Worm (Caenorhabditis elegans) whole organism, dauer: Measurements from ENCODE around the gene syx-18.

Experiments
- unc-62 ChIP-seq: sonication (generic microtip); optimal IDR thresholded peaks from 2 replicates; lab custom pipeline; 2017; ENCODE audit warnings: missing biosample characterization, missing genetic modification reagents, missing genetic modification characterization

The syx-18 gene

DNA sequence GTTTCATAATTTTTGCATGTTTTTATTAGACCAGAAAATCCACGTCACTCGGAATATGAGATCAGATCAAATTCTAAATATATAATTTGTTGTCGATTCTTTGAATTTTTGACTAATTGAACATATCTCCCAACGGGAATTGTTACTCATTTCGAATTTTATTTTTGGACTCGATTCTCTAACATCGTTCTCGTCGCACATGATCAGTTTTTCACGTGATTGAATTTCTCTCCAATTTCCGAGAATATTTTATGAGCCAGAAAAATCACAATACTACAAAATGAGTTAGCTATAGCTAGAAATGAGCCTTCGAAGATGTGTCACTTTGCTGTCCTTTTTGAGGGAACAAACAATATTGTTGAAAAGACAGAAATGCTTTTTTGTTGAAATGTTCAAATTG lies 24.5 kb downstream of the syx-18 start:
- TF ChIP-seq unc-62 (GFP tag; lab: Kevin White, UChicago), result no peak

DNA sequence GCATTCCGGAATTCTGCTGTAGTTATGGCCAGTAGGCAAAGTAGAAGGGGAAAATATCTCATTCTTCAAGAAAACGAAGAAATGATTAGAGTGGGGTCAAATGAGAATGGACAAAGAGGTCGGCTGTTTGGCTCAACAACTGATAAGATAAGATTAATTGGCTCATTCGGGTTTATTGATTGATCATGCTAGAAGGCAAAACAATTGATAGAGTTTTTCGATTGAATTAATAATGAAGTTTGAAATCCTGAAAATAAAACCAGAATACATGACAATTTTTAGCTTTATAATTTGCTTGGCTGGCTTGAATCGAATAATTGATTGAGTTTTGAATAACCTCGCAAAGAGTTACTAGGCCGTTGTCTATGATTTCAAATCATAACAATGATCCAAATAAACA lies 29.0 kb downstream of the syx-18 start, which contains the start of gene ppt-1:
TSS of gene ppt-1 (minus strand) at position 101 of the 400 bp plus-strand sequence.
- TF ChIP-seq unc-62 (GFP tag; lab: Kevin White, UChicago), result no peak

DNA sequence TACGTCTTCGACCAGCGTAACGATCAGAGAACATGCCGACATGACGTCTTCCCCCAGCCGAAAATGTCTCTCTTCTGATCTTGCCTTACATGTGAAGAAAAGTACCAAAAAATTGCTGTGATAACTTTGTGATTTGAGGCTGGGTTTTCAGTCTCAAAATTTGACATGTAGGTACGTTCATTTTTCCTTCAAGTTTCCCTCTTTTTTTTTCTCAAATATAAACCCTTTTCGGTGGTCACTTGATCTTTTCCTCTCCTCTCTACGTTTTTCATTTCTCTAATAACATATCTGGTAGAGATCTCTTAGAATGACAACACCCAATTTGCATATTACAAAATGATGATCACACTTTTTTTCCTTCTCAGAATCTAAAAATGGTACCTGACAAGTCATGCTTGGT lies 33.4 kb downstream of the syx-18 start, which contains the start of gene nhr-37:
TSS of gene nhr-37 (plus strand) at position 301 of the 400 bp plus-strand sequence.
- no peak for TF ChIP-seq unc-62 (GFP tag; lab: Kevin White, UChicago)

DNA sequence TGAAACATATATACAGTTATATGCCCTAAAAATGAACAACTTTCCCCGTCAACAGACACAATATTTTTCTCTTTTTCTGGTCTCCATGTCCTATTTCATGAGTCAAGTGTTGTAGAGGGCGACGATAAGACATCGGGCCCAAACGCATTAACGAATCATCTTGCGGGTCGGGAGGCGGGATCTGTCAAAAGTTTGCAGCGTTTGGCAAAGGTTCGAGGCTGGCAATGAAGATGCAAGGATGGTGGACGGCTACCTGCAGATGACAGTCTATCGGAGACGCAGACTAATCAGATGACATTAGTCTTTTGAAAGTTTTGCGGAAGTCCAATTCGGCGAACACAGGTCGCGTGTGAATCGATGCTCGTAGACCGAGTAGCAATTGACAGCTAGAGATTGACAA lies 34.4 kb downstream of the syx-18 start:
- TF ChIP-seq unc-62 (GFP tag; lab: Kevin White, UChicago), result no peak

DNA sequence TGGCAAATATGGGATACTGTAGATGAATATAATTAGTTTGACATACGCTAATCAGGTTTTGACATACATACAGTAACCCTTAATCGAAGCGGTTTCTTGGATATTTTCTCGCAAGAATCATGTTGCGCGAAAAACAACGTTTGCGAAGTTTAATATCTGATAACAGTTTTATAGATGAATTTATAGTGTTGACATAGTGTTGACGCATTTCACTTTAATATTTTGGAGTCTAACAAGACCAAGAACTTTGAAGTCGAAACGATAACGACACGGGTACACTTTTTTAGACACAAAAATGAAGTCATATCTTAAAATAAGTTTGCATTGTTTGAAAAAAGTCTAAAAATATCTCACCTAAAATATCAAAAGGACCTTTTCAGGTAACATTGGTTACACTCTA lies 39.0 kb downstream of the syx-18 start:
- no peak for TF ChIP-seq unc-62 (GFP tag; lab: Kevin White, UChicago)

DNA sequence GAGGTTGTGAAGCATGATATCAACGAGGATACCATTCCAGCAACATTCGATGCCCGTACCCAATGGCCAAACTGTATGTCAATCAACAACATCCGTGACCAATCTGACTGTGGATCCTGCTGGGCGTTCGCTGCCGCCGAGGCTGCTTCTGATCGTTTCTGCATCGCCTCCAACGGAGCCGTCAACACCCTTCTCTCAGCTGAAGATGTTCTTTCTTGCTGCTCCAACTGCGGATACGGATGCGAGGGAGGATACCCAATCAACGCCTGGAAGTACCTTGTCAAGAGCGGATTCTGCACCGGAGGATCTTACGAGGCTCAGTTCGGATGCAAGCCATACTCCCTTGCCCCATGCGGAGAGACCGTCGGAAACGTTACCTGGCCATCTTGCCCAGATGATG lies 40.3 kb downstream of the syx-18 start:
- no peak for TF ChIP-seq unc-62 (GFP tag; lab: Kevin White, UChicago)

DNA sequence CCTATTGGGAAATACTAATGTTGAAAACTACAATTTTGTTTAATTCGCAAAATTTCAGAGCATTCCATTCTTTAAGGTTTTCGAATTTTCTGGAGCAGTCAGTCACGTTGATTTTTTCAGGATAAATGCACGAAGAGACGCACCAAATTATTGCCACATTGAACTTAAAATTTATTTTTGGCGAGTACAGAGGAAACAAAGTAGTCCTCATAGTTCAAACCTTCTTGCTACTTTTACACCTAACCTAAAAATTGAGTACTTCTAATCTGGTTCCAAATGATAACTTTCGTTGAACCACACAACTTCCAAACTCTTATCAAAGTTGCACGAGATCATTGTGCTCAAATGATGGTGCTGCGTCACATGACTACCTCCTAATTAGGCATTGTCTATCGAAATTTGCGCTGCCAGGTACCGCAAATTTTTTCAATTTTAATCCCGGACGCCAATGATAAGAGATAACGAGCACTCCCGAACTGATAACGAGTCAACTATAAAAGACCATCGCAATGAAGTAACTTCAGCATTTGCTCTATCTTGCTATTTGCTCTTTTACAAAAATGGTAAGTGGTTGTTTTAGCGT lies 41.0 kb downstream of the syx-18 start, which contains the start of gene cpr-4:
TSS of gene cpr-4 (plus strand) at position 523 of the 583 bp plus-strand sequence.
- no peak for TF ChIP-seq unc-62 (GFP tag; lab: Kevin White, UChicago)

DNA sequence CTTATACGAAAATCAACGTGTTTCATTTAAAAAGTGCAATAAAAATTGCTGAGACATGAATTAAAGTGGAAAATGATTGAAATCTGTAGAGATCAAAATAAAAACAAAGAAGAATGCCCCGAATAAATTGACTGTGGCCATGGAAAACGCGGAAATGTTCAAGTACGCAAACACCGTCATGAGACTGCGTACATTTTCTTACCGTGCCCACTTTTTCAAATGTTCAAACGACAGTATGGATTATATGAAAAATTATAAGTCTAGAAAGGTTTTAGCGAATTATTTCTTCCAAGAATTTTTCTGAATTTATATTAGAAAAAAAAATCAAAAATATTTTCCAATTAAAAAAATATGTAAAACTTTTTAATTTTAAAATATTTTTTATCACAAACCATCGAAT lies 43.7 kb downstream of the syx-18 start:
- TF ChIP-seq unc-62 (GFP tag; lab: Kevin White, UChicago), result no peak

DNA sequence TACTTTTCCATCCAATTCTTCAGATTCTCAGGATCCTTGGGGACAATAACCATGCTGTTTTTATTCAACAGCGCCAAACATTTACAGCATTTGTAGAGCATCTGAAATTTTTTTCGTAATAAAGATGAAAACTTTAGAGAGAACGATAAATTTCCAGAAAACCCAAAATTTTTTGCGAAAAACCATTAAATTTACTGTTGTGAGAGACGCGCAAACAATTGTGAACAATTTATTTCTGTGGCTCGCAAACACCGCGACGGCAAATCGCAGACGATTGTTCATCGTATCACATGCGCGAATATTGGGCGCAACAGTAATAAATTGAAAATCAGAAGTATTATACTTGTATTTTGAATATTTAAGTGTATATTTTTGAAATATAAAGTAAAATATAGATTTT lies 44.2 kb downstream of the syx-18 start, which contains the start of gene gon-14:
TSS of gene gon-14 (minus strand) at position 101 of the 400 bp plus-strand sequence.
- no peak for TF ChIP-seq unc-62 (GFP tag; lab: Kevin White, UChicago)

DNA sequence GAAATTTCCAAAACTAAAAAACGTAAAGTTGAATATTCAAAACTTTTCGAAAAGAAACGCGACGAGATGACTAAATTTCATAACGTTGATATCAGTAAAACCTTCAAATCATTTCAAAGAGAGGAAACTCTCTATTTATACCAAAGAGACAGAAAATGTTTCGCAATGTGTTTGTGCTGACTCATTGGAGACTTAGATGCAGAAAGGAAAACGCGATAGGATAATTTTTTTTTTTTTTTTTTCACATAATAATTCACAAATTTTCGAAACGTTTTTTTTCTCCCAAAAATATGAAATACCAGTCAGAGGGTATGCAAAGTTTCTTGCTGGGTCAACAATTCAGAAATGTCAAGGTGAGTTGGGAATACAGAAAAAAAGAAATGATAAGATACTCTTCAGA lies 49.1 kb downstream of the syx-18 start:
- no peak for TF ChIP-seq unc-62 (GFP tag; lab: Kevin White, UChicago)

DNA sequence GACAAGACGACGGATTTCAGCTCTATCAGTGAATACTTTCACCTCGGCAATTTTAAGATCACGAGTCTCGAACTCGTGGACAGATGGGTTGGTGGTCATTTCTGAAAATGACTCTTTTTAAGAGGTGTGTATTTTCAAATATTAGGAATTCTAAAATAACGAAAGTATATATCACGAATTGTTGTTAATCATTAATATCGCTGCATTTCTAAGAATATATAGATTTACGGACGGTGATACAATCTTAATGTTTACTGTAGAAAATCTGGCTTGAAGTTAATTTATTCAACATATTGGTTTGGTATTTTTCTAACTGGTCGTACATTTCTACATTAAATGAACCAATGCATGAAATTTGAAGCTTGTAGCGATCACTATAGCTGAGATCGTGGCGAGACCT lies 50.0 kb downstream of the syx-18 start, which contains the start of gene ZK1055.7:
TSS of gene ZK1055.7 (minus strand) at position 101 of the 400 bp plus-strand sequence.
- no peak for TF ChIP-seq unc-62 (GFP tag; lab: Kevin White, UChicago)
